Worm (Caenorhabditis elegans): ENCODE results near the gene asb-2.

- no peak for TF ChIP-seq lsy-2 (tag; optimal IDR thresholded peaks at IDR 0.05)
- no peak for TF ChIP-seq unc-62 (GFP tag; optimal IDR thresholded peaks at IDR 0.05)
- TF ChIP-seq blmp-1 (tag; optimal IDR thresholded peaks at IDR 0.05) = no peak
- no peak for TF ChIP-seq snpc-4 (tag; optimal IDR thresholded peaks at IDR 0.05)
- no peak for TF ChIP-seq nhr-76 (tag; optimal IDR thresholded peaks at IDR 0.05)
- no peak for TF ChIP-seq sem-2 (GFP tag; optimal IDR thresholded peaks at IDR 0.05)
- TF ChIP-seq ztf-11 (tag; optimal IDR thresholded peaks at IDR 0.05) = no peak
- no peak for TF ChIP-seq nhr-2 (tag; optimal IDR thresholded peaks at IDR 0.05)
- no peak for TF ChIP-seq mep-1 (tag; optimal IDR thresholded peaks at IDR 0.05)
- TF ChIP-seq unc-39 (tag; optimal IDR thresholded peaks at IDR 0.05) = no peak
Measured at ce11 chrX:4480800-4481199, 11.2 kb downstream of the asb-2 start.
